Worm (Caenorhabditis elegans) whole organism, L1 larva: ENCODE measurements around the gene F39B3.3.

Experiments used
- C04F5.9 ChIP-seq: sonication (generic microtip); optimal IDR thresholded peaks from 2 replicates; lab custom pipeline; 2016; ENCODE audit warnings: missing genetic modification characterization, missing compliant biosample characterization
- aha-1 ChIP-seq: fragments of 150-350 bp; optimal IDR thresholded peaks from 2 replicates; lab custom pipeline; 2014; ENCODE audit warnings: missing biosample characterization, missing genetic modification characterization
- ama-1 ChIP-seq: fragments of 150-350 bp; optimal IDR thresholded peaks from 2 replicates; lab custom pipeline; 2014
- blmp-1 ChIP-seq: fragments of 150-350 bp; optimal IDR thresholded peaks from 2 replicates; lab custom pipeline; 2014; ENCODE audit warnings: missing biosample characterization, missing genetic modification characterization
- ceh-8 ChIP-seq: fragments of 200-800 bp; sonication (Bioruptor generic); optimal IDR thresholded peaks from 2 replicates; lab custom pipeline; 2018; ENCODE audit warnings: mild to moderate bottlenecking, missing genetic modification characterization, moderate library complexity, missing compliant biosample characterization
- ceh-82 ChIP-seq, 3 experiments: fragments of 150-350 bp in 1 of 3; sonication (generic microtip) in 2 of 3; optimal IDR thresholded peaks; 2 replicates each; lab custom pipeline; 2014 to 2017; ENCODE audit warnings: missing biosample characterization in 3 of 3, missing genetic modification characterization in 3 of 3
- ceh-88 ChIP-seq: fragments of 200-800 bp; sonication (Bioruptor generic); IDR thresholded peaks from 2 replicates; pipeline ENCODE4 v1.3.6; 2022; ENCODE audit warnings: missing genetic modification characterization, missing compliant biosample characterization
- dpl-1 ChIP-seq, 3 experiments: fragments of 150-350 bp in 2 of 3; sonication (generic microtip) in 1 of 3; optimal IDR thresholded peaks; 2 replicates each; lab custom pipeline; 2014 to 2017; ENCODE audit warnings: missing biosample characterization in 3 of 3, missing genetic modification characterization in 3 of 3, missing genetic modification reagents in 3 of 3
- egl-13 ChIP-seq: sonication (generic microtip); optimal IDR thresholded peaks from 2 replicates; lab custom pipeline; 2016; ENCODE audit warnings: missing genotype, missing genetic modification reagents, missing genetic modification characterization, missing compliant biosample characterization
- elt-3 ChIP-seq, 6 experiments: fragments of 150-350 bp in 1 of 6; sonication (generic microtip); optimal IDR thresholded peaks; 2 replicates each; lab custom pipeline; 2017 to 2018; ENCODE audit warnings: missing biosample characterization in 6 of 6, missing genetic modification characterization in 6 of 6, inconsistent platforms in 1 of 6
- fkh-10 ChIP-seq: sonication (generic microtip); optimal IDR thresholded peaks from 2 replicates; lab custom pipeline; 2017; ENCODE audit warnings: missing biosample characterization, missing genetic modification reagents, missing genetic modification characterization
- fkh-4 ChIP-seq: sonication (generic microtip); optimal IDR thresholded peaks from 2 replicates; lab custom pipeline; 2016; ENCODE audit warnings: missing compliant biosample characterization, missing genetic modification characterization, borderline replicate concordance
- fkh-8 ChIP-seq: sonication (generic microtip); optimal IDR thresholded peaks from 2 replicates; lab custom pipeline; 2016; ENCODE audit warnings: mild to moderate bottlenecking, missing genetic modification characterization, missing compliant biosample characterization
- fos-1 ChIP-seq: fragments of 150-350 bp; optimal IDR thresholded peaks from 2 replicates; lab custom pipeline; 2014; ENCODE audit warnings: missing biosample characterization, missing genetic modification characterization
- hlh-4 ChIP-seq: sonication (generic microtip); optimal IDR thresholded peaks from 2 replicates; lab custom pipeline; 2016; ENCODE audit warnings: mild to moderate bottlenecking, missing genetic modification characterization, missing compliant biosample characterization
- isw-1 ChIP-seq: fragments of 200-800 bp; sonication (Bioruptor generic); IDR thresholded peaks from 2 replicates; pipeline ENCODE4 v1.3.6; 2022; ENCODE audit warnings: missing genetic modification characterization, missing compliant biosample characterization
- lin-14 ChIP-seq: fragments of 200-800 bp; sonication (Bioruptor generic); optimal IDR thresholded peaks from 2 replicates; lab custom pipeline; 2018; ENCODE audit warnings: mild to moderate bottlenecking, missing genetic modification characterization, moderate library complexity, missing compliant biosample characterization
- lin-15B ChIP-seq: fragments of 150-350 bp; sonication (generic microtip); optimal IDR thresholded peaks from 3 replicates; lab custom pipeline; 2014; ENCODE audit warnings: missing biosample characterization, missing genetic modification characterization
- lir-3 ChIP-seq: sonication (generic microtip); optimal IDR thresholded peaks from 2 replicates; lab custom pipeline; 2016; ENCODE audit warnings: mild to moderate bottlenecking, missing genetic modification characterization, moderate library complexity, missing compliant biosample characterization; ENCODE audit not compliant: poor library complexity
- lsy-2 ChIP-seq, 2 experiments: fragments of 150-350 bp; optimal IDR thresholded peaks; 2 replicates each; lab custom pipeline; 2014; ENCODE audit warnings: missing biosample characterization in 2 of 2, missing genetic modification characterization in 2 of 2
- mef-2 ChIP-seq: fragments of 150-350 bp; optimal IDR thresholded peaks from 2 replicates; lab custom pipeline; 2014; ENCODE audit warnings: missing biosample characterization, missing genetic modification characterization
- mep-1 ChIP-seq: fragments of 150-350 bp; optimal IDR thresholded peaks from 2 replicates; lab custom pipeline; 2014; ENCODE audit warnings: missing biosample characterization, missing genetic modification characterization
- nhr-19 ChIP-seq: fragments of 200-800 bp; sonication (Bioruptor generic); conservative IDR thresholded peaks from 2 replicates; pipeline ENCODE4 v1.3.6; 2022; ENCODE audit warnings: missing genetic modification characterization, missing compliant biosample characterization
- nhr-237 ChIP-seq: fragments of 150-350 bp; optimal IDR thresholded peaks from 2 replicates; lab custom pipeline; 2014; ENCODE audit warnings: missing biosample characterization, missing genetic modification characterization
- nhr-47 ChIP-seq: sonication (generic microtip); optimal IDR thresholded peaks from 2 replicates; lab custom pipeline; 2016; ENCODE audit warnings: mild to moderate bottlenecking, missing genetic modification characterization, moderate library complexity, missing compliant biosample characterization
- nhr-71 ChIP-seq: sonication (generic microtip); optimal IDR thresholded peaks from 2 replicates; lab custom pipeline; 2016; ENCODE audit warnings: mild to moderate bottlenecking, missing genetic modification characterization, moderate library complexity, missing compliant biosample characterization
- nhr-76 ChIP-seq: sonication (generic microtip); optimal IDR thresholded peaks from 2 replicates; lab custom pipeline; 2017; ENCODE audit warnings: missing biosample characterization, missing genetic modification characterization
- nhr-77 ChIP-seq: fragments of 150-350 bp; optimal IDR thresholded peaks from 2 replicates; lab custom pipeline; 2014; ENCODE audit warnings: missing biosample characterization, missing genetic modification characterization
- nhr-85 ChIP-seq: sonication (generic microtip); peaks from one replicate; lab custom pipeline; 2016; ENCODE audit warnings: missing genetic modification characterization, inconsistent platforms, missing compliant biosample characterization
- pag-3 ChIP-seq: sonication (generic microtip); optimal IDR thresholded peaks from 2 replicates; lab custom pipeline; 2017; ENCODE audit warnings: missing genetic modification characterization, mild to moderate bottlenecking, missing compliant biosample characterization, antibody characterized with exemption, borderline replicate concordance; ENCODE audit not compliant: insufficient read depth
- pax-3 ChIP-seq: fragments of 200-800 bp; sonication (Bioruptor generic); optimal IDR thresholded peaks from 2 replicates; lab custom pipeline; 2018; ENCODE audit warnings: mild to moderate bottlenecking, missing genetic modification characterization, moderate library complexity, missing compliant biosample characterization
- rnt-1 ChIP-seq: sonication (generic microtip); optimal IDR thresholded peaks from 2 replicates; lab custom pipeline; 2016; ENCODE audit warnings: mild to moderate bottlenecking, missing genetic modification characterization, moderate library complexity, missing compliant biosample characterization
- snpc-4 ChIP-seq: fragments of 150-350 bp; optimal IDR thresholded peaks from 2 replicates; lab custom pipeline; 2014; ENCODE audit warnings: missing biosample characterization, missing genetic modification characterization
- snu-23 ChIP-seq: sonication (generic microtip); optimal IDR thresholded peaks from 2 replicates; lab custom pipeline; 2016; ENCODE audit warnings: missing genetic modification characterization, missing compliant biosample characterization
- sptf-1 ChIP-seq: fragments of 150-350 bp; optimal IDR thresholded peaks from 2 replicates; lab custom pipeline; 2014; ENCODE audit warnings: missing biosample characterization, missing genetic modification characterization
- swsn-7 ChIP-seq: sonication (generic microtip); optimal IDR thresholded peaks from 2 replicates; lab custom pipeline; 2016; ENCODE audit warnings: missing genetic modification characterization, missing compliant biosample characterization
- tlp-1 ChIP-seq: fragments of 150-350 bp; optimal IDR thresholded peaks from 2 replicates; lab custom pipeline; 2014; ENCODE audit warnings: missing biosample characterization, missing genetic modification characterization
- unc-30 ChIP-seq: sonication (generic microtip); optimal IDR thresholded peaks from 2 replicates; lab custom pipeline; 2017; ENCODE audit warnings: missing biosample characterization, missing genetic modification characterization
- unc-62 ChIP-seq: fragments of 150-350 bp; optimal IDR thresholded peaks from 2 replicates; lab custom pipeline; 2014; ENCODE audit warnings: missing biosample characterization, missing genetic modification reagents, missing genetic modification characterization
- unc-86 ChIP-seq: sonication (generic microtip); optimal IDR thresholded peaks from 2 replicates; lab custom pipeline; 2016; ENCODE audit warnings: missing genetic modification characterization, missing compliant biosample characterization
- vab-15 ChIP-seq: sonication (generic microtip); optimal IDR thresholded peaks from 2 replicates; lab custom pipeline; 2017; ENCODE audit warnings: missing genotype, mild to moderate bottlenecking, missing genetic modification characterization, missing compliant biosample characterization
- zag-1 ChIP-seq: fragments of 150-350 bp; optimal IDR thresholded peaks from 2 replicates; lab custom pipeline; 2014; ENCODE audit warnings: missing biosample characterization, missing genetic modification characterization
- ztf-4 ChIP-seq: fragments of 150-350 bp; optimal IDR thresholded peaks from 2 replicates; lab custom pipeline; 2014; ENCODE audit warnings: missing biosample characterization, missing genetic modification characterization

Gene F39B3.3

DNA sequence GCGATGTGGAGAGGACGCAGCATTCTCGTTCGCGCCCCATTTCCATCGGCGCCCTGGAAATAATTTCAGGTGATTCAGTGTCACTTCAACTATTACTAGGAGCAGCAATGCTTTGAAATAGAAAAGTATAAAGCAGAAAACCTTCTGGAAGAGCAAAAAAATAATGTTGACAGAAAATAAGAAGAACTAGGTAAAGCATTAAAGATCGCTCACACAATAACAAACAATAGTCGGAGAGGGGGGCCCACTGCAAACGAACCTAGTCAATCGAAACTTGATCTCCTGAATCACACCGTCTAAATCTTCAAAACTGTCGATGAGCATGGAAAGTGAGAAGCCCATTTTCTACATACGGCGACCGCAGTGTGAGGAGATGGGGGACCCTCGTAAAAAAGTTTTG is 49.0 kb upstream of the F39B3.3 start:
- TF ChIP-seq ceh-82 (tag; optimal IDR thresholded peaks at IDR 0.05; lab: Kevin White, UChicago) (no peak), dpl-1 (GFP tag; optimal IDR thresholded peaks at IDR 0.05; lab: Kevin White, UChicago) (no peak), nhr-71 (tag; lab: Kevin White, UChicago) (no peak), unc-62 (GFP tag; lab: Kevin White, UChicago) (no peak), lin-14 (GFP tag; lab: Kevin White, UChicago) (no peak), tlp-1 (tag; lab: Kevin White, UChicago) (no peak), fkh-4 (tag; lab: Kevin White, UChicago) (no peak), elt-3 (tag; optimal IDR thresholded peaks at IDR 0.05; lab: Kevin White, UChicago) (no peak), sptf-1 (tag; lab: Kevin White, UChicago) (no peak), zag-1 (tag; lab: Kevin White, UChicago) (no peak), unc-30 (tag; lab: Kevin White, UChicago) (no peak), vab-15 (tag; lab: Kevin White, UChicago) (no peak), nhr-237 (no peak), lsy-2 (tag; optimal IDR thresholded peaks at IDR 0.05; lab: Kevin White, UChicago) (no peak), nhr-47 (no peak), rnt-1 (no peak)

DNA sequence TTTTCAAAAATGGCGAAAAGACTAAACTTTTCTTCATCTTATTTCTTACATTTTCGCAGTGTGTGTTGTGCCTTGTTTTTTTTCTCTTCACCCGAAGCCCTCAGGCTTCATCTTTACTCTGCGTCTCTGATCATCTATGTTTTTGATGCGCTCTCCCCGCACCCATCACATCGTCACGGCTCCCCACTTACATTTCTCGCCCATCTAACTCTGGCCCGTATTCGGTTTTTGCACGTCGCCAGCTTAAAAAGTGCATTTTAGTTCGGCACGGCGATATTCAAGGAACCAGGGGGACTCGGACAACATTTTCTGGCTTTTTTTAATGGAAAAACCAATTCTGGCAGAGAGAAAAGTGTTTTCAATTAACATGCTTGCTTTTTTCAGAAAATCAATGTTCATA is 48.5 kb upstream of the F39B3.3 start:
- peak; percentile 43 for TF ChIP-seq pax-3 (tag; lab: Kevin White, UChicago)
- TF ChIP-seq aha-1 (tag; lab: Kevin White, UChicago), result peak; percentile 10
- TF ChIP-seq nhr-19 (GFP tag; lab: Robert Waterston, UW), result 0 out of 2 replicates have a peak, but pooled peaks have one; percentile 7
- no peak for TF ChIP-seq C04F5.9
- peak; percentile 4 for TF ChIP-seq nhr-47
- peak; percentile 76 for TF ChIP-seq fkh-8 (tag; lab: Kevin White, UChicago)
- peak; percentile 78 for TF ChIP-seq lin-14 (GFP tag; lab: Kevin White, UChicago)
- TF ChIP-seq ceh-82 (tag; optimal IDR thresholded peaks at IDR 0.05; lab: Kevin White, UChicago), result peak in 2 of 3 experiments; percentile 7 to 40
- no peak for TF ChIP-seq nhr-76 (tag; lab: Kevin White, UChicago)
- no peak for TF ChIP-seq ama-1 (lab: Kevin White, UChicago)
- peak; percentile 16 for TF ChIP-seq swsn-7 (tag; lab: Kevin White, UChicago)
- TF ChIP-seq nhr-85 (tag; lab: Kevin White, UChicago), result no peak
- peak; percentile 37 for TF ChIP-seq mep-1 (tag; lab: Kevin White, UChicago)
- TF ChIP-seq fkh-10 (GFP tag; lab: Kevin White, UChicago), result peak; percentile 70
- peak; percentile 32 for TF ChIP-seq fos-1
- TF ChIP-seq snu-23 (GFP tag; lab: Kevin White, UChicago), result peak; percentile 3
- TF ChIP-seq pag-3, result no peak
- TF ChIP-seq lsy-2 (tag; optimal IDR thresholded peaks at IDR 0.05; lab: Kevin White, UChicago), result peak in 1 of 2 experiments; percentile 13
- peak; percentile 30 for TF ChIP-seq nhr-71 (tag; lab: Kevin White, UChicago)
- TF ChIP-seq unc-30 (tag; lab: Kevin White, UChicago), result no peak

DNA sequence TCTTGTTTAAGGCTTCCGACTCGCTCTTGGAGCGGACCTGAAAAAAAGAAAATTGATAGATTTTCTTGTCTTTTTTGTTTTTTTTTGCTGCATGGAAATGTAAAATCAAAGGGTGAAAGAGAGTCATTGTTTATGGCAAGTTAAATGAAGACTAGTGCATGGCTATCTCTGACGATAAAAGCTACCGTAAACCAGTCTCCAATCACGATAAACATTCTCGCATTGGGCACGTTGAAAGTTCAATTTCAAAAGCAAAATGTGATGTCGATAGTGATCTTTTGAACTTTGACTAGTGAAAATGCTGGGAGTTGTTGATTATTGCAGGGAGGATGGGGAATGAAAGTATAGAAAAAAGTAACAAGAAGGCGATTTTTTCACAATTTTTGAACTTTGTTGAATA is 47.7 kb upstream of the F39B3.3 start:
- TF ChIP-seq pax-3 (tag; lab: Kevin White, UChicago) (no peak), blmp-1 (tag; lab: Kevin White, UChicago) (peak; percentile 55), ztf-4 (tag; lab: Kevin White, UChicago) (no peak), ceh-8 (GFP tag; lab: Kevin White, UChicago) (no peak), lsy-2 (tag; optimal IDR thresholded peaks at IDR 0.05; lab: Kevin White, UChicago) (peak in 1 of 2 experiments; percentile 39), elt-3 (tag; optimal IDR thresholded peaks at IDR 0.05; lab: Kevin White, UChicago) (peak in 1 of 6 experiments; percentile 25)

DNA sequence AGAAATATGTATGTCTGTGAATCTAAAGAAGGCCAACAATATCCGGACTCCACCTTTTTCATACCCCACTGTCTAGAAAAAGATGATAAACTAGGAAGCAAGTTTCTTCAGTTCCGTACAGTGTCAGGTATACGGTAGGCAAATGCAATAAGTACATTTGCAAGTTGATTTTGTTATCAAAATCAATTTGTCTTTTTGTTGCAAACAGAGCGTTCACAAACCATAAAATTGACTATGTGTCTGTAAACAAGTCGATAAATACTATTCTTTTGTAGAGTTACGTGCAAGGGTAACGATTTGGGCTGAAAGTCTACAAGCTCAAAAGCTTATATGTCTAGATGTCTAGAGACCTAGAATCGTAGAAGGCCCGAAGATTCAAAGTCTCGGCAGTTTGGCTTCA is 46.8 kb upstream of the F39B3.3 start:
- TF ChIP-seq lin-15B (tag; lab: Kevin White, UChicago), result no peak
- TF ChIP-seq egl-13, result no peak
- TF ChIP-seq snu-23 (GFP tag; lab: Kevin White, UChicago), result no peak
- TF ChIP-seq aha-1 (tag; lab: Kevin White, UChicago), result no peak
- no peak for TF ChIP-seq hlh-4 (tag; lab: Kevin White, UChicago)
- TF ChIP-seq unc-62 (GFP tag; lab: Kevin White, UChicago), result no peak
- no peak for TF ChIP-seq unc-86 (tag; lab: Kevin White, UChicago)
- no peak for TF ChIP-seq nhr-76 (tag; lab: Kevin White, UChicago)
- TF ChIP-seq isw-1 (GFP tag; lab: Robert Waterston, UW), result no peak
- no peak for TF ChIP-seq nhr-77
- no peak for TF ChIP-seq fkh-10 (GFP tag; lab: Kevin White, UChicago)
- no peak for TF ChIP-seq snpc-4 (tag; lab: Kevin White, UChicago)
- no peak for TF ChIP-seq mef-2
- TF ChIP-seq ceh-88 (GFP tag; lab: Robert Waterston, UW), result no peak
- TF ChIP-seq elt-3 (tag; optimal IDR thresholded peaks at IDR 0.05; lab: Kevin White, UChicago), result no peak
- no peak for TF ChIP-seq swsn-7 (tag; lab: Kevin White, UChicago)
- no peak for TF ChIP-seq fkh-4 (tag; lab: Kevin White, UChicago)
- TF ChIP-seq lir-3 (tag; lab: Kevin White, UChicago), result no peak
- no peak for TF ChIP-seq nhr-85 (tag; lab: Kevin White, UChicago)
